Worm (Caenorhabditis elegans) whole organism, mixed stage, embryonic: ENCODE results near the gene Y53C12A.6.

Source experiments
- M03D4.4 ChIP-seq: sonication (generic microtip); optimal IDR thresholded peaks from 2 replicates; lab custom pipeline; 2017; ENCODE audit warnings: mild to moderate bottlenecking, missing genetic modification characterization, missing compliant biosample characterization
- bed-3 ChIP-seq: fragments of 200-800 bp; sonication (Bioruptor generic); optimal IDR thresholded peaks from 3 replicates; lab custom pipeline; 2018; ENCODE audit warnings: mild to moderate bottlenecking, missing genetic modification characterization, moderate library complexity, missing compliant biosample characterization
- blmp-1 ChIP-seq: fragments of 150-350 bp; optimal IDR thresholded peaks from 2 replicates; lab custom pipeline; 2014; ENCODE audit warnings: missing biosample characterization, missing genetic modification characterization
- ceh-39 ChIP-seq: fragments of 150-350 bp; optimal IDR thresholded peaks from 2 replicates; lab custom pipeline; 2014; ENCODE audit warnings: missing biosample characterization, missing genetic modification characterization
- ceh-43 ChIP-seq: fragments of 200-800 bp; sonication (Bioruptor generic); optimal IDR thresholded peaks from 2 replicates; lab custom pipeline; 2018; ENCODE audit warnings: mild to moderate bottlenecking, missing genetic modification characterization, moderate library complexity, missing compliant biosample characterization
- ceh-83 ChIP-seq: fragments of 200-800 bp; sonication (Bioruptor generic); optimal IDR thresholded peaks from 2 replicates; lab custom pipeline; 2018; ENCODE audit warnings: mild to moderate bottlenecking, missing genetic modification characterization, missing compliant biosample characterization
- ces-1 ChIP-seq: fragments of 150-350 bp; optimal IDR thresholded peaks from 2 replicates; lab custom pipeline; 2014; ENCODE audit warnings: missing biosample characterization, missing genetic modification reagents, missing genetic modification characterization
- cnd-1 ChIP-seq: fragments of 200-800 bp; sonication (Bioruptor generic); optimal IDR thresholded peaks from 2 replicates; lab custom pipeline; 2018; ENCODE audit warnings: mild to moderate bottlenecking, missing genetic modification characterization, missing compliant biosample characterization
- drap-1 ChIP-seq: fragments of 200-800 bp; sonication (Bioruptor generic); optimal IDR thresholded peaks from 3 replicates; lab custom pipeline; 2018; ENCODE audit warnings: mild to moderate bottlenecking, missing genetic modification characterization, missing compliant biosample characterization
- elt-1 ChIP-seq: sonication (generic microtip); optimal IDR thresholded peaks from 2 replicates; lab custom pipeline; 2017; ENCODE audit warnings: missing genetic modification characterization, mild to moderate bottlenecking, missing compliant biosample characterization, antibody characterized with exemption, moderate library complexity, borderline replicate concordance; ENCODE audit not compliant: insufficient read depth
- elt-3 ChIP-seq: fragments of 150-350 bp; optimal IDR thresholded peaks from 2 replicates; lab custom pipeline; 2014; ENCODE audit warnings: missing biosample characterization, missing genetic modification characterization
- flh-1 ChIP-seq: fragments of 200-800 bp; sonication (Bioruptor generic); optimal IDR thresholded peaks from 2 replicates; lab custom pipeline; 2018; ENCODE audit warnings: mild to moderate bottlenecking, missing genetic modification characterization, moderate library complexity, missing compliant biosample characterization
- ham-2 ChIP-seq: fragments of 200-800 bp; sonication (Bioruptor generic); optimal IDR thresholded peaks from 2 replicates; lab custom pipeline; 2018; ENCODE audit warnings: mild to moderate bottlenecking, missing genetic modification characterization, missing compliant biosample characterization
- lin-32 ChIP-seq: fragments of 200-800 bp; sonication (Bioruptor generic); optimal IDR thresholded peaks from 2 replicates; lab custom pipeline; 2018; ENCODE audit warnings: mild to moderate bottlenecking, missing genetic modification characterization, missing compliant biosample characterization
- lsy-2 ChIP-seq: fragments of 150-350 bp; optimal IDR thresholded peaks from 2 replicates; lab custom pipeline; 2014; ENCODE audit warnings: missing biosample characterization, missing genetic modification characterization
- mab-5 ChIP-seq: fragments of 150-350 bp; optimal IDR thresholded peaks from 2 replicates; lab custom pipeline; 2014; ENCODE audit warnings: missing biosample characterization, missing genetic modification characterization
- mep-1 ChIP-seq: fragments of 150-350 bp; optimal IDR thresholded peaks from 2 replicates; lab custom pipeline; 2017; ENCODE audit warnings: missing biosample characterization, missing genetic modification reagents, missing genetic modification characterization, inconsistent platforms
- mls-2 ChIP-seq: sonication (generic microtip); optimal IDR thresholded peaks from 2 replicates; lab custom pipeline; 2016; ENCODE audit warnings: mild to moderate bottlenecking, missing genetic modification characterization, moderate library complexity, missing compliant biosample characterization
- nhr-2 ChIP-seq: fragments of 150-350 bp; optimal IDR thresholded peaks from 2 replicates; lab custom pipeline; 2014; ENCODE audit warnings: missing biosample characterization, missing genetic modification characterization
- nhr-237 ChIP-seq: fragments of 150-350 bp; optimal IDR thresholded peaks from 2 replicates; lab custom pipeline; 2014; ENCODE audit warnings: missing biosample characterization, missing genetic modification characterization
- nhr-28 ChIP-seq: fragments of 150-350 bp; optimal IDR thresholded peaks from 2 replicates; lab custom pipeline; 2014; ENCODE audit warnings: missing biosample characterization, missing genetic modification characterization
- nhr-76 ChIP-seq: sonication (generic microtip); optimal IDR thresholded peaks from 2 replicates; lab custom pipeline; 2017; ENCODE audit warnings: missing biosample characterization, missing genetic modification characterization
- pha-4 ChIP-seq: fragments of 150-350 bp; optimal IDR thresholded peaks from 2 replicates; lab custom pipeline; 2018; ENCODE audit warnings: missing biosample characterization, missing genetic modification reagents, missing genetic modification characterization
- sem-2 ChIP-seq: fragments of 200-800 bp; sonication (Bioruptor generic); optimal IDR thresholded peaks from 2 replicates; lab custom pipeline; 2018; ENCODE audit warnings: mild to moderate bottlenecking, missing genetic modification characterization, missing compliant biosample characterization
- snpc-4 ChIP-seq: fragments of 150-350 bp; optimal IDR thresholded peaks from 2 replicates; lab custom pipeline; 2014; ENCODE audit warnings: missing biosample characterization, missing genetic modification characterization
- tbx-8 ChIP-seq: fragments of 200-800 bp; sonication (Bioruptor generic); optimal IDR thresholded peaks from 2 replicates; lab custom pipeline; 2018; ENCODE audit warnings: mild to moderate bottlenecking, missing genetic modification characterization, moderate library complexity, missing compliant biosample characterization
- unc-120 ChIP-seq: sonication (generic microtip); optimal IDR thresholded peaks from 2 replicates; lab custom pipeline; 2017; ENCODE audit warnings: missing genetic modification characterization, missing compliant biosample characterization; ENCODE audit not compliant: poor library complexity, severe bottlenecking
- unc-39 ChIP-seq: fragments of 150-350 bp; optimal IDR thresholded peaks from 2 replicates; lab custom pipeline; 2014; ENCODE audit warnings: missing biosample characterization, missing genetic modification characterization
- unc-62 ChIP-seq: fragments of 150-350 bp; optimal IDR thresholded peaks from 2 replicates; lab custom pipeline; 2014; ENCODE audit warnings: missing biosample characterization, missing genetic modification reagents, missing genetic modification characterization
- zip-8 ChIP-seq: fragments of 150-350 bp; optimal IDR thresholded peaks from 2 replicates; lab custom pipeline; 2014; ENCODE audit warnings: missing biosample characterization, missing genetic modification characterization

Gene Y53C12A.6

DNA sequence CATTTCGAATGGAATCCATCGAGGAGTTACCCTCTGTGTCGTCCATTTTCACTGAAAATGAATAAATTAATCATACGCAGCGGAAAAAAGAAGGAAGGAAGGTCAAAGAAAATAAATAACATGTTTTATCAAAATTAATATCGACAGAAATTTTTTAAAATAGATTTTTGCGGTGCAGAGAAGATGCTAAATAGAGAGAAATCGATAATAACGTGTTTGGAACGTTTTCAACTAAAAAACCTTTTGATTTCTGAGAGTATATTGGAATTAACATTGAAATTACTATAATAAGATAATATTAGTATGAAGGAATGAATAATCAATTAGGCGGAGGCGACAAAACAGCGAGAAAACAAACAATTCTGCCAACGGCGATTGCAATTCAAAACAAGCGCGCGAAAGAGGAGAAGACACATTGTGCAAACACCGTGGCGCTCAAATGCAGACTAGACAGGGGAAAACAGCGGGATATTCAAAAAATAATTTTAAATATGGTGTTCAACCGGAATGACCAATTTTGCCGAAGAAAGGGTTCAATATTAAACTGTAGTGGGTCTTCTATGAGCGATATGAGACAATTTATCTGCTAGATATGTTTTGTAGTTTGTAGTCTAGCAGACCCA lies 1.3 kb downstream of the Y53C12A.6 start, which contains the start of gene wee-1.3 (continued):
- TF ChIP-seq ceh-83 (GFP tag; lab: Kevin White, UChicago) (no peak), sem-2 (GFP tag; lab: Kevin White, UChicago) (no peak), unc-39 (tag; lab: Kevin White, UChicago) (no peak), ceh-43 (no peak), elt-1 (tag; lab: Kevin White, UChicago) (no peak), bed-3 (GFP tag; lab: Kevin White, UChicago) (no peak), mab-5 (tag; lab: Kevin White, UChicago) (no peak), mep-1 (peak; percentile 75), drap-1 (GFP tag; lab: Kevin White, UChicago) (peak; percentile 48)

DNA sequence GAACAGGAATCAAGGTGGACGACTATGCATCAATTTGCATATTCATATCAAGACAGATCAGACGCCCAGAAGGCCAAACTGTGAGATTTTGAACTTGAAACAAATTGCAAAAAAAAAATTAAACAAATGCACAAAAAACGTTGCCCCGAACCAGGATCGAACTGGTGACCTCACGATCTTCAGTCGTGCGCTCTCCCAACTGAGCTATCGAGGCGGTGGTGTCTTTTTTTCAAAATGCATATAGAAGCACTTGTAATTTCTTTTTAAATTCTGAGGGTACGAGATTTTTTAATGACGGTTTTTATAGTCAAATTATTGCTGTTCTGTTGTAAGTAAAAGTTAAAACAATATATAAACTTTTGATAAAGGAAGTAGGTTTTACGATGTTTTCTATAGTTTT lies 4.7 kb downstream of the Y53C12A.6 start:
- peak; percentile 55 for TF ChIP-seq ceh-83 (GFP tag; lab: Kevin White, UChicago)
- no peak for TF ChIP-seq flh-1 (GFP tag; lab: Kevin White, UChicago)
- TF ChIP-seq, all 35 proteins: peak for 1

DNA sequence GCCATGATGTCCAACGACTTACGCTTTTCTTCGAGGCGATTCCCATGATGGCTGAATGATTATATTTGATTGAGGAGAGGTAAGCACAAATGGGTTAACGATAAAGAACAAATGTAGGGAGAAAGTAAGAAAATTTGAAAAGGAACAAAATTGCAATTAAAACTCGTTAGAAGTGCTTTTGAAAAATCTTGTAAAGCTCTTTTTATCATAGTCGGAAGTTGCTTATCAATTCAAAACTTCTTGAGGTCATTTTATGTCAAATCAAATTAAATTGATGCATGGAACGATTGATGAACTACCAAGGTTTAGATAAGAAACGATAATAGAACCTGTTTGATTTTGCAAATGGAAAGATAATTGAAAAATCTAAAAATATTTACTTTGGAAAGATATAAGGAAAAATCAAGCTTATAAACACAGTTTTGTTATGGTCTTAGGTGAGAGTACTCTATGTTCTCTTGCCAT lies 8.9 kb downstream of the Y53C12A.6 start, which contains the start of gene glt-5:
glt-5 (minus strand) TSS at position 51 of the 465 bp plus-strand sequence.
- TF ChIP-seq drap-1 (GFP tag; lab: Kevin White, UChicago) (no peak), bed-3 (GFP tag; lab: Kevin White, UChicago) (no peak), sem-2 (GFP tag; lab: Kevin White, UChicago) (no peak), mls-2 (tag; lab: Kevin White, UChicago) (no peak), ham-2 (GFP tag; lab: Kevin White, UChicago) (no peak), ceh-39 (no peak), ces-1 (GFP tag; lab: Kevin White, UChicago) (no peak), M03D4.4 (tag; lab: Kevin White, UChicago) (no peak), elt-3 (no peak)

DNA sequence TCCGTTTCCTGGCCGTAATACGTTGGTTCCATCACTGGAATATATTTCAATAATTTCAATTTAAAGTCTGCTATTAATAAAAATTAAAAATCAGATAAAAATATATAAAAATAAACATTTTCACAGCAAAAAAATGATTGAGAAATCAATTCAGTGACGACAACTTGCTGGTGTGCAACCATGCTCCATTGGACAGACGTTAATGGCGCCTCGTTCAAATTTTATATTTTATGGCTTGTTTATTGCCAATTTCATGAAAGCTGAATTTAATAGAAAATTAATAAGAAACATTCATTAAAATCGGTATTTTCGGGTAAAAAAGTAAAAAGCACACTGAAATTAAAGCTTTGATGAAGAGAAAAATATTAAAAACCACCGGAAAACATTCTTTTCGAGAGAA lies 11.6 kb downstream of the Y53C12A.6 start, which contains the start of gene Y53C12A.3:
Y53C12A.3 (minus strand) TSS at position 34 of the 400 bp plus-strand sequence.
- peak; percentile 51 for TF ChIP-seq lsy-2 (tag; lab: Kevin White, UChicago)
- TF ChIP-seq blmp-1 (tag; lab: Kevin White, UChicago): no peak
- TF ChIP-seq sem-2 (GFP tag; lab: Kevin White, UChicago): no peak
- TF ChIP-seq mep-1: peak; percentile 31
- TF ChIP-seq elt-3: no peak
- peak; percentile 29 for TF ChIP-seq ces-1 (GFP tag; lab: Kevin White, UChicago)
- peak; percentile 11 for TF ChIP-seq nhr-2
- no peak for TF ChIP-seq nhr-28 (tag; lab: Kevin White, UChicago)
- no peak for TF ChIP-seq ceh-39
- no peak for TF ChIP-seq snpc-4 (tag; lab: Kevin White, UChicago)
- TF ChIP-seq ham-2 (GFP tag; lab: Kevin White, UChicago): no peak
- TF ChIP-seq ceh-43: no peak
- peak; percentile 43 for TF ChIP-seq nhr-237 (tag; lab: Kevin White, UChicago)
- no peak for TF ChIP-seq unc-62 (GFP tag; lab: Kevin White, UChicago)
- TF ChIP-seq mls-2 (tag; lab: Kevin White, UChicago): no peak
- no peak for TF ChIP-seq bed-3 (GFP tag; lab: Kevin White, UChicago)
- TF ChIP-seq, all 35 proteins: peak for 5

DNA sequence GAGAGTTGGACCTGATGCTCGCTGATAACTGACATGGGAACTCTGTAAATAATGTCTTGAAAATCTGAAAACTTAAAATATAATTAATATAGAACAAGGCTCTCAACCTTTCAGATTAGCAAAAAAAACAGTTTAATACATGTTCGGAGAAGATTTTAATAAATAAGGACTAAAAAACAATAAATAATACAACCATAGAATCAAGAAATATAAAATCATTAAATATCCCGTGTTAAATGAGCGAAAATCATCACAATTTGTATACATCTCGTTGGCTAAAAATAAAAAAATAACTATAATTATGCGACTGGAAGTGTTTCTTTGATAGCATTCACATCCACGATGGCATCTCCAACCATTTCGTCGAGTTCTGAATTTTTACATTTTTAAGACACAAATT lies 13.1 kb downstream of the Y53C12A.6 start, which contains the start of gene Y53C12A.10:
Y53C12A.10 (minus strand) TSS at position 101 of the 400 bp plus-strand sequence.
- TF ChIP-seq ces-1 (GFP tag; lab: Kevin White, UChicago): no peak

DNA sequence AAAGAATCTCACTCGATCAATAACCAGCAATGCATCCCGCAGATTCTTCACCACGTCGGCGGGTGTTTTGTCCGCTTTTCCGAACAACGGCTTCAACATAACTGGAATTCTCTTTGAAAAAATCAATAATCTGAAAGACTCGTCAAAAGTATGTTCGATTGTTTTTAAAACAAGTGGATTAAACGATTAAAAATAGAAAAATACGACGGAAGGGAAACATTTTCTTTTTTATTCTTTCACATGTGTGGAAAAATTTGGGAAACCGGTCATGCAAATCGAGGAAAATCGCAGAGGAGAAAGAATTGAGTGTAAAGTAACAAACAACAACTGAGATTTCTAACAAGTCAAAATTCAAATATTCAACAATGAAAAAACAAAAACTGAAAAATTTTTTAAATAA lies 14.2 kb downstream of the Y53C12A.6 start, which contains the start of gene mop-25.2:
mop-25.2 (minus strand) TSS at position 101 of the 400 bp plus-strand sequence.
- TF ChIP-seq pha-4: no peak
- TF ChIP-seq nhr-237 (tag; lab: Kevin White, UChicago): no peak
- TF ChIP-seq elt-1 (tag; lab: Kevin White, UChicago): no peak
- no peak for TF ChIP-seq ceh-83 (GFP tag; lab: Kevin White, UChicago)
- TF ChIP-seq nhr-76 (tag; lab: Kevin White, UChicago): no peak
- no peak for TF ChIP-seq cnd-1
- TF ChIP-seq tbx-8 (GFP tag; lab: Kevin White, UChicago): no peak
- no peak for TF ChIP-seq ces-1 (GFP tag; lab: Kevin White, UChicago)
- no peak for TF ChIP-seq lin-32 (GFP tag; lab: Kevin White, UChicago)
- no peak for TF ChIP-seq zip-8 (tag; lab: Kevin White, UChicago)
- no peak for TF ChIP-seq flh-1 (GFP tag; lab: Kevin White, UChicago)
- no peak for TF ChIP-seq unc-120 (tag; lab: Kevin White, UChicago)
